Fruit fly (Drosophila melanogaster) whole organism: Measurements from ENCODE around the gene CG15914.

Experiments
- EcR ChIP-seq, 2 experiments: fragments of >200 bp; optimal IDR thresholded peaks; 2 replicates each; lab custom pipeline; 2017; ENCODE audit warnings: missing biosample characterization in 2 of 2, missing genetic modification characterization in 2 of 2, missing genetic modification reagents in 2 of 2
- pan ChIP-seq: fragments of >200 bp; optimal IDR thresholded peaks from 2 replicates; lab custom pipeline; 2017
- usp ChIP-seq: fragments of >200 bp; optimal IDR thresholded peaks from 2 replicates; lab custom pipeline; 2017; ENCODE audit warnings: missing biosample characterization, missing genetic modification characterization, mixed read lengths

DNA sequence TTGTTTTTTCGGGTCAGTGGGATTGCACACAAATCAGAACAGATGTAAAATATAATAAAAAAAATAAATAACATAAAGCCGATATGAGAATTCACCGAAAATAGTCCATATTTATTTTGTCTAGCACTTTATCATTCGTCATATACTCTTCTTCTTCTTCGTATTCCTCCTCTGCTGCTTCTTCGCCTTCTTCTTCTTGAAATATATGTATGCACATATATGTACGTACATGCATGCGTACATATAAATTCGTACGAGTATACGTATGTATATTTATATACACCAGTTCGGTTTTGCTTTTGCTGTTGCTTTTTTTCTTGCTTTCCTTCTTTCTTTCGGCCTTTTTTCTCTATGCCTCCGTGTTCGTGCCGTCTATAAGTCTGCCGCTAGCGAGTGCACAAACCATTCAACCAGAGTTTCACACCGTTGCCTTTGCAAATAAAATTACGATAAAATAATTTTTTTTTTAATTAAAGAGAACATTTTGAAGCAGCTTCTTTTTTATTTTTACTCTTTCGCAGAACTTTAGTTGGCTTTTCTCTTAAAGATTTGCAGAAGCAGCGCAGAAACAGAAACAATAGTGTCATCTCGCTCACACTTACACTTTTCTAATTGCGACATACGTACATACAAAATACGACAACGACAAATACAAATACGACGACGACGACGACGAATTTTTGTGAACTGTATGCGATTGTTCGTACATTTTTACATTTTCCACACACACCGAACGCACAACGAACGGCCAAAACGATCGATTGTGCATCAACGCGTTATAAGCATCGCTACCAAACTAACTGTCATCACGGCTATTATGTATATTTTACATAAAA is 33.4 kb downstream of the CG15914 start:
- TF ChIP-seq usp (no peak), EcR (GFP tag; optimal IDR thresholded peaks at IDR 0.05; lab: Kevin White, UChicago) (no peak), pan (lab: Kevin White, UChicago) (no peak)
